Fruit fly (Drosophila melanogaster) whole organism, embryonic: ENCODE results near the gene CG7810.

ENCODE experiments used
- B-H1 ChIP-seq: fragments of 200-800 bp; sonication (Bioruptor generic); IDR thresholded peaks from 3 replicates; pipeline ENCODE4 v1.3.6; 2022; ENCODE audit warnings: missing biosample characterization, missing genetic modification characterization
- BtbVII ChIP-seq: fragments of 200-800 bp; sonication (Bioruptor generic); optimal IDR thresholded peaks from 3 replicates; lab custom pipeline; 2017; ENCODE audit warnings: missing biosample characterization, mild to moderate bottlenecking, missing genetic modification characterization
- Bteb2 ChIP-seq: fragments of 200-800 bp; sonication (Bioruptor generic); optimal IDR thresholded peaks from 2 replicates; lab custom pipeline; 2016; ENCODE audit warnings: missing biosample characterization, missing genetic modification characterization
- CG10274 ChIP-seq: fragments of 200-800 bp; sonication (Bioruptor generic); optimal IDR thresholded peaks from 3 replicates; lab custom pipeline; 2017; ENCODE audit warnings: missing biosample characterization, mild to moderate bottlenecking, missing genetic modification characterization
- CG11560 ChIP-seq: fragments of 200-800 bp; sonication (Bioruptor generic); IDR thresholded peaks from 3 replicates; pipeline ENCODE4 v1.3.6; 2022; ENCODE audit warnings: missing biosample characterization, missing genetic modification characterization
- CG13775 ChIP-seq: fragments of 200-800 bp; sonication (Bioruptor generic); optimal IDR thresholded peaks from 3 replicates; lab custom pipeline; 2017; ENCODE audit warnings: missing biosample characterization, mild to moderate bottlenecking, missing genetic modification characterization
- CG14050 ChIP-seq: fragments of 200-800 bp; sonication (Bioruptor generic); IDR thresholded peaks from 3 replicates; pipeline ENCODE4 v1.3.6; 2022; ENCODE audit warnings: missing biosample characterization, missing genetic modification characterization
- CG15011 ChIP-seq: fragments of 200-800 bp; sonication (Bioruptor generic); optimal IDR thresholded peaks from 3 replicates; lab custom pipeline; 2018; ENCODE audit warnings: missing biosample characterization, mild to moderate bottlenecking, missing genetic modification characterization
- CG15696 ChIP-seq: fragments of 200-800 bp; sonication (Bioruptor generic); optimal IDR thresholded peaks from 2 replicates; lab custom pipeline; 2019; ENCODE audit warnings: missing biosample characterization, mild to moderate bottlenecking, missing genetic modification characterization, moderate library complexity
- CG16813 ChIP-seq: fragments of 200-800 bp; sonication (Bioruptor generic); IDR thresholded peaks from 3 replicates; pipeline ENCODE4 v1.3.6; 2022; ENCODE audit warnings: missing biosample characterization, missing genetic modification characterization; ENCODE audit not compliant: partially characterized antibody
- CG16863 ChIP-seq: fragments of 200-800 bp; sonication (Bioruptor generic); optimal IDR thresholded peaks from 3 replicates; lab custom pipeline; 2016; ENCODE audit warnings: missing biosample characterization, missing genetic modification characterization
- CG1792 ChIP-seq: fragments of 200-800 bp; sonication (Bioruptor generic); optimal IDR thresholded peaks from 2 replicates; lab custom pipeline; 2016; ENCODE audit warnings: missing biosample characterization, missing genetic modification characterization
- CG30020 ChIP-seq: fragments of 200-800 bp; optimal IDR thresholded peaks from 2 replicates; lab custom pipeline; 2019; ENCODE audit warnings: missing biosample characterization, mild to moderate bottlenecking, missing genetic modification characterization, moderate library complexity
- CG3281 ChIP-seq: fragments of 200-800 bp; sonication (Bioruptor generic); optimal IDR thresholded peaks from 3 replicates; lab custom pipeline; 2017; ENCODE audit warnings: missing biosample characterization, mild to moderate bottlenecking, missing genetic modification characterization
- CG33557 ChIP-seq: fragments of 200-800 bp; sonication (Bioruptor generic); optimal IDR thresholded peaks from 2 replicates; lab custom pipeline; 2019; ENCODE audit warnings: missing biosample characterization, mild to moderate bottlenecking, missing genetic modification characterization, moderate library complexity
- CG4854 ChIP-seq: fragments of 200-800 bp; sonication (Bioruptor generic); optimal IDR thresholded peaks from 2 replicates; lab custom pipeline; 2016; ENCODE audit warnings: missing biosample characterization, missing genetic modification characterization, inconsistent platforms
- CG5245 ChIP-seq: fragments of 200-800 bp; sonication (Bioruptor generic); optimal IDR thresholded peaks from 3 replicates; lab custom pipeline; 2016; ENCODE audit warnings: missing biosample characterization, missing genetic modification characterization
- CG8765 ChIP-seq: fragments of 200-800 bp; sonication (Bioruptor generic); IDR thresholded peaks from 2 replicates; pipeline ENCODE4 v1.3.6; 2022; ENCODE audit warnings: missing biosample characterization, missing genetic modification characterization
- CG8924 ChIP-seq: fragments of 200-800 bp; optimal IDR thresholded peaks from 3 replicates; lab custom pipeline; 2019; ENCODE audit warnings: missing biosample characterization, mild to moderate bottlenecking, missing genetic modification characterization, moderate library complexity
- CTCF ChIP-seq: fragments of 200-800 bp; sonication (Bioruptor generic); optimal IDR thresholded peaks from 2 replicates; lab custom pipeline; 2017; ENCODE audit warnings: missing biosample characterization, mild to moderate bottlenecking, missing genetic modification characterization, moderate library complexity
- Dbx ChIP-seq: fragments of 200-800 bp; sonication (Bioruptor generic); IDR thresholded peaks from 3 replicates; pipeline ENCODE4 v1.3.6; 2022; ENCODE audit warnings: missing biosample characterization, missing genetic modification characterization
- Fer3 ChIP-seq: fragments of 200-800 bp; sonication (Bioruptor generic); optimal IDR thresholded peaks from 2 replicates; lab custom pipeline; 2018; ENCODE audit warnings: missing biosample characterization, mild to moderate bottlenecking, missing genetic modification characterization, moderate library complexity
- HHEX ChIP-seq: fragments of 200-800 bp; sonication (Bioruptor generic); optimal IDR thresholded peaks from 3 replicates; lab custom pipeline; 2017; ENCODE audit warnings: missing biosample characterization, mild to moderate bottlenecking, missing genetic modification characterization, missing genetic modification reagents
- MTF-1 ChIP-seq: fragments of 200-800 bp; sonication (Bioruptor generic); optimal IDR thresholded peaks from 2 replicates; lab custom pipeline; 2018; ENCODE audit warnings: missing biosample characterization, mild to moderate bottlenecking, missing genetic modification characterization, borderline replicate concordance
- Mrtf ChIP-seq: fragments of 200-800 bp; sonication (Bioruptor generic); IDR thresholded peaks from 3 replicates; pipeline ENCODE4 v1.3.6; 2022; ENCODE audit warnings: missing biosample characterization, missing genetic modification characterization
- Neu2 ChIP-seq: fragments of 200-800 bp; sonication (Bioruptor generic); optimal IDR thresholded peaks from 3 replicates; lab custom pipeline; 2016; ENCODE audit warnings: missing biosample characterization, missing genetic modification characterization, borderline replicate concordance
- Ptx1 ChIP-seq: fragments of 200-800 bp; sonication (Bioruptor generic); IDR thresholded peaks from 2 replicates; pipeline ENCODE4 v1.3.6; 2022; ENCODE audit warnings: missing biosample characterization, missing genetic modification characterization
- Taf1 ChIP-seq: fragments of 200-800 bp; sonication (Bioruptor generic); IDR thresholded peaks from 2 replicates; pipeline ENCODE4 v1.3.6; 2022; ENCODE audit warnings: missing biosample characterization, missing genetic modification characterization
- ash1 ChIP-seq: fragments of 200-800 bp; sonication (Bioruptor generic); optimal IDR thresholded peaks from 2 replicates; lab custom pipeline; 2018; ENCODE audit warnings: missing biosample characterization, mild to moderate bottlenecking, missing genetic modification characterization
- bowl ChIP-seq: fragments of 200-800 bp; sonication (Bioruptor generic); IDR thresholded peaks from 2 replicates; pipeline ENCODE4 v1.3.6; 2022; ENCODE audit warnings: missing biosample characterization, missing genetic modification characterization
- cad ChIP-seq: fragments of >200 bp; optimal IDR thresholded peaks from 2 replicates; lab custom pipeline; 2017; ENCODE audit warnings: missing biosample characterization, missing genetic modification characterization
- crp ChIP-seq, 2 experiments: fragments of 200-800 bp; sonication (Bioruptor generic); optimal IDR thresholded peaks; 2 replicates in 1 of 2; 3 replicates in 1 of 2; lab custom pipeline; 2017; ENCODE audit warnings: missing biosample characterization in 2 of 2, missing genetic modification characterization in 2 of 2, mild to moderate bottlenecking in 1 of 2, moderate library complexity in 1 of 2
- fd102C ChIP-seq: fragments of 200-800 bp; sonication (Bioruptor generic); optimal IDR thresholded peaks from 2 replicates; lab custom pipeline; 2018; ENCODE audit warnings: missing biosample characterization, mild to moderate bottlenecking, missing genetic modification characterization, moderate library complexity
- fru ChIP-seq: fragments of >200 bp; optimal IDR thresholded peaks from 2 replicates; lab custom pipeline; 2017
- gro ChIP-seq: fragments of 200-800 bp; sonication (Bioruptor generic); optimal IDR thresholded peaks from 2 replicates; lab custom pipeline; 2016; ENCODE audit warnings: missing biosample characterization, missing genetic modification characterization
- gsb ChIP-seq: fragments of 200-800 bp; sonication (Bioruptor generic); IDR thresholded peaks from 2 replicates; pipeline ENCODE4 v1.3.6; 2022; ENCODE audit warnings: missing biosample characterization, missing genetic modification characterization
- gt ChIP-seq: fragments of 200-800 bp; sonication (Bioruptor generic); IDR thresholded peaks from 2 replicates; pipeline ENCODE4 v1.3.6; 2022; ENCODE audit warnings: missing biosample characterization, missing genetic modification characterization
- jigr1 ChIP-seq: fragments of 200-800 bp; sonication (Bioruptor generic); IDR thresholded peaks from 3 replicates; pipeline ENCODE4 v1.3.6; 2022; ENCODE audit warnings: missing biosample characterization, missing genetic modification characterization
- odd ChIP-seq: fragments of 200-800 bp; sonication (Bioruptor generic); optimal IDR thresholded peaks from 2 replicates; lab custom pipeline; 2017; ENCODE audit warnings: missing biosample characterization, mild to moderate bottlenecking, missing genetic modification characterization
- otp ChIP-seq: fragments of 200-800 bp; sonication (Bioruptor generic); IDR thresholded peaks from 3 replicates; pipeline ENCODE4, ENCODE4 v1.3.6; 2022; ENCODE audit warnings: missing biosample characterization, missing genetic modification characterization
- pan ChIP-seq, 4 experiments: fragments of >200 bp in 3 of 4; fragments of 200-800 bp in 1 of 4; sonication (Bioruptor generic) in 1 of 4; optimal IDR thresholded peaks in 3 of 4; IDR thresholded peaks in 1 of 4; 2 replicates each; pipeline versions ENCODE4 v1.3.6 to Lab custom; 2017 to 2022; ENCODE audit warnings: missing biosample characterization in 2 of 4, missing genetic modification characterization in 2 of 4, mixed read lengths in 1 of 4
- pb ChIP-seq: fragments of 200-800 bp; sonication (Bioruptor generic); optimal IDR thresholded peaks from 3 replicates; lab custom pipeline; 2016; ENCODE audit warnings: missing biosample characterization, missing genetic modification characterization
- row ChIP-seq: fragments of 200-800 bp; sonication (Bioruptor generic); IDR thresholded peaks from 3 replicates; pipeline ENCODE4 v1.3.6; 2022; ENCODE audit warnings: missing biosample characterization, missing genetic modification characterization
- run ChIP-seq: fragments of 200-800 bp; sonication (Bioruptor generic); optimal IDR thresholded peaks from 3 replicates; lab custom pipeline; 2018; ENCODE audit warnings: missing biosample characterization, mild to moderate bottlenecking, missing genetic modification characterization
- sd ChIP-seq: fragments of 200-800 bp; sonication (Bioruptor generic); optimal IDR thresholded peaks from 3 replicates; lab custom pipeline; 2018; ENCODE audit warnings: missing biosample characterization, mild to moderate bottlenecking, missing genetic modification characterization, moderate library complexity
- sim ChIP-seq: fragments of 200-800 bp; sonication (Bioruptor generic); IDR thresholded peaks from 2 replicates; pipeline ENCODE4 v1.3.6; 2022; ENCODE audit warnings: missing biosample characterization, missing genetic modification characterization
- slou ChIP-seq: fragments of 200-800 bp; sonication (Bioruptor generic); optimal IDR thresholded peaks from 3 replicates; lab custom pipeline; 2016; ENCODE audit warnings: missing biosample characterization, missing genetic modification characterization
- tna ChIP-seq: fragments of 200-800 bp; sonication (Bioruptor generic); IDR thresholded peaks from 2 replicates; pipeline ENCODE4 v1.3.6; 2022; ENCODE audit warnings: missing biosample characterization, missing genetic modification characterization; ENCODE audit not compliant: partially characterized antibody
- vnd ChIP-seq: fragments of 200-800 bp; sonication (Bioruptor generic); IDR thresholded peaks from 3 replicates; pipeline ENCODE4 v1.3.6; 2022; ENCODE audit warnings: missing biosample characterization, missing genetic modification characterization; ENCODE audit not compliant: partially characterized antibody
- wek ChIP-seq: fragments of 200-800 bp; sonication (Bioruptor generic); optimal IDR thresholded peaks from 3 replicates; lab custom pipeline; 2018; ENCODE audit warnings: missing biosample characterization, mild to moderate bottlenecking, missing genetic modification characterization, moderate library complexity

Gene CG7810

dm6 chr2L:8292159-8292887 lies 18.7 kb downstream of the CG7810 start (continued):
- peak; percentile 87 for TF ChIP-seq CG15696 (tag; lab: Kevin White, UChicago)
- peak; percentile 80 for TF ChIP-seq CG1792
- TF ChIP-seq CG16813: no peak
- TF ChIP-seq jigr1: peak; percentile 94
- TF ChIP-seq CG33557: peak; percentile 94
- peak; percentile 95 for TF ChIP-seq HHEX
- TF ChIP-seq bowl: peak; percentile 93
- TF ChIP-seq Ptx1 (GFP tag; lab: Robert Waterston, UW): peak; percentile 97
- TF ChIP-seq CG13775 (GFP tag; lab: Kevin White, UChicago): peak; percentile 90
- TF ChIP-seq row (GFP tag; lab: Robert Waterston, UW): peak; percentile 98
- TF ChIP-seq CG30020: peak; percentile 81
- no peak for TF ChIP-seq tna (GFP tag; lab: Robert Waterston, UW)
- peak; percentile 93 for TF ChIP-seq CG4854 (GFP tag; lab: Kevin White, UChicago)
- peak; percentile 92 for TF ChIP-seq gro (GFP tag; lab: Kevin White, UChicago)
- peak; percentile 69 for TF ChIP-seq CTCF (GFP tag; lab: Kevin White, UChicago)
- peak; percentile 85 for TF ChIP-seq wek (GFP tag; lab: Kevin White, UChicago)
- peak; percentile 88 for TF ChIP-seq sd (tag; lab: Kevin White, UChicago)
- TF ChIP-seq ash1 (GFP tag; lab: Kevin White, UChicago): peak; percentile 69
- no peak for TF ChIP-seq cad (GFP tag; lab: Kevin White, UChicago)
- peak; percentile 97 for TF ChIP-seq sim (GFP tag; lab: Robert Waterston, UW)
- peak; percentile 96 for TF ChIP-seq Fer3
- TF ChIP-seq MTF-1 (GFP tag; lab: Kevin White, UChicago): peak; percentile 86
- peak; percentile 80 for TF ChIP-seq CG10274
- peak; percentile 97 for TF ChIP-seq CG8924
- TF ChIP-seq CG16863 (GFP tag; lab: Kevin White, UChicago): peak; percentile 94
- TF ChIP-seq pb: peak; percentile 82
- peak; percentile 96 for TF ChIP-seq Bteb2 (GFP tag; lab: Kevin White, UChicago)
- TF ChIP-seq Taf1 (GFP tag; lab: Robert Waterston, UW): peak; percentile 94
- TF ChIP-seq run (tag; lab: Kevin White, UChicago): peak; percentile 95
- TF ChIP-seq vnd (GFP tag; lab: Robert Waterston, UW): no peak
- TF ChIP-seq CG3281 (GFP tag; lab: Kevin White, UChicago): peak; percentile 94
- TF ChIP-seq otp (GFP tag; lab: Robert Waterston, UW): peak; percentile 96
- peak in 1 of 2 experiments; percentile 63 for TF ChIP-seq crp (GFP tag; optimal IDR thresholded peaks at IDR 0.05; lab: Kevin White, UChicago)
- peak; percentile 83 for TF ChIP-seq gt
- peak; percentile 96 for TF ChIP-seq Dbx (GFP tag; lab: Robert Waterston, UW)
- peak; percentile 16 for TF ChIP-seq Neu2
- no peak for TF ChIP-seq fd102C (GFP tag; lab: Kevin White, UChicago)
- peak; percentile 90 for TF ChIP-seq CG15011
- TF ChIP-seq CG14050: peak; percentile 94
- peak; percentile 93 for TF ChIP-seq gsb (GFP tag; lab: Robert Waterston, UW)
- peak; percentile 89 for TF ChIP-seq CG11560 (tag; lab: Robert Waterston, UW)
- peak; percentile 97 for TF ChIP-seq Mrtf (GFP tag; lab: Robert Waterston, UW)
- peak; percentile 95 for TF ChIP-seq CG5245 (GFP tag; lab: Kevin White, UChicago)
- TF ChIP-seq CG8765 (GFP tag; lab: Robert Waterston, UW): peak; percentile 90
- TF ChIP-seq fru: no peak
- TF ChIP-seq BtbVII: peak; percentile 94
- TF ChIP-seq pan (optimal IDR thresholded peaks at IDR 0.05; lab: Kevin White, UChicago): no peak
- TF ChIP-seq pan (GFP tag; optimal IDR thresholded peaks at IDR 0.05 in 1 of 2, IDR thresholded peaks at IDR 0.05 in 1 of 2): peak in 1 of 2 experiments; percentile 97
- peak; percentile 95 for TF ChIP-seq odd (GFP tag; lab: Kevin White, UChicago)
- TF ChIP-seq B-H1 (GFP tag; lab: Robert Waterston, UW): peak; percentile 95
- peak; percentile 88 for TF ChIP-seq slou (GFP tag; lab: Kevin White, UChicago)
